Fruit fly (Drosophila melanogaster): ENCODE results near the gene Rbf.

Gene Rbf

DNA sequence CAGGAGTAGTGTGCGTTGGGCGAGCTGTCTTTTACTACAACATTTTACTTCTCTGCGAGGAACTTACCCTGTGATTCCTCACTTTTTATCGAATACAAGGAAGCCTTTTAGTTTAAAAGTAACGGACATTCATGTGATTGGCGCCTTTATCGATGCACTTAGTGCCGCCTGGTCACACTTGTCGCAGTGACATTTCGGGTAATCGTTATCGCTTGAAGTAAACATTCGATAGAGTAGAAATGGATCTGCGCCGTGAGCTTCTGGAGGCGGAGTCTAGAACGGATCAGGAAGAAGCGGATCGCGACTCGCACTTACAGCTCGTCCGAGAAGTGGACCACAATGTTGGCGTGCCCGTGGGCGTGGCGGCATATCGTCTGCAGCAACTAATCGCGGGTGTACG is 8.4 kb downstream of the Rbf start, which contains the start of gene CG16989:
TSS of gene CG16989 (plus strand) at position 225 of the 400 bp plus-strand sequence.
- TF ChIP-seq psq (GFP tag; optimal IDR thresholded peaks at IDR 0.05) (no peak), brk (GFP tag; optimal IDR thresholded peaks at IDR 0.05) (no peak), jim (GFP tag; optimal IDR thresholded peaks at IDR 0.05) (no peak)

DNA sequence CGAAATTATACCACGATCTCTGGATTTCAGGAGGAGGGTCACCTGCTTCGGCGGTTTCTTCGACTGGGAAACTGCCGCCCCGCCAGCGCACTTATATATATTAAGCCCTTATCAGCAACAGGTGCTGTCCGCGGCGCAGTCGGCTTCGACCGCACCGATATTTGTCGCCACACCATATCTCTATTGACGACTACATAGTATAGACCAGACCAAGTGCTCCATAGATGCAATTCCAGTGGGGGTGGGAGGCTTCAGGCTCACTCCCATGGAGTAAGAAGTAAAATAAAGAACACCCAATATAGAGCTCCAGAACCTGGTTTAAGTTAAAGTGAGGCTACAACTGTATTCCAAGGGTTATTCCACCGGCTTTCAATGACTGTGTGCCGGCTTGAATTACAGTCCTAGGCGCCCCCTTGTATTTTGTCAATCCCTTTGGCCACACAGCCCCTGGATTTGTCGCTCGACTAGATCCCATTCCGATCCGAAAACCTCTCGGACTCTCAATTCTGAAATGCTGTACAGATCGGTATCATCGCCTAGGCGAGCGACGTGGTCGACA is 11.2 kb downstream of the Rbf start, which contains the start of gene CG13360:
TSS of gene CG13360 (minus strand) at position 51 of the 559 bp plus-strand sequence.
- TF ChIP-seq h (GFP tag; optimal IDR thresholded peaks at IDR 0.05) (peak; percentile 51), Hnf4 (GFP tag; optimal IDR thresholded peaks at IDR 0.05) (no peak), Sp1 (GFP tag; optimal IDR thresholded peaks at IDR 0.05) (peak; percentile 14), Vsx2 (GFP tag; optimal IDR thresholded peaks at IDR 0.05; ENCODE audit: partially characterized antibody) (no peak), fru (GFP tag; optimal IDR thresholded peaks at IDR 0.05) (peak; percentile 70), rgr (GFP tag; optimal IDR thresholded peaks at IDR 0.05) (peak; percentile 40), usp (GFP tag; optimal IDR thresholded peaks at IDR 0.05) (no peak), woc (GFP tag; optimal IDR thresholded peaks at IDR 0.05) (no peak), br (GFP tag; optimal IDR thresholded peaks at IDR 0.05) (peak; percentile 64), psq (GFP tag; optimal IDR thresholded peaks at IDR 0.05) (peak; percentile 15), N (GFP tag; optimal IDR thresholded peaks at IDR 0.05) (no peak), brk (GFP tag; optimal IDR thresholded peaks at IDR 0.05) (no peak), Mio (GFP tag; optimal IDR thresholded peaks at IDR 0.05) (no peak), Hr83 (GFP tag; optimal IDR thresholded peaks at IDR 0.05; ENCODE audit: poor library complexity, severe bottlenecking) (no peak), ey (GFP tag; optimal IDR thresholded peaks at IDR 0.05) (peak; percentile 56), HLH106 (tag; optimal IDR thresholded peaks at IDR 0.05) (peak; percentile 56), foxo (GFP tag; optimal IDR thresholded peaks at IDR 0.05) (peak in 1 of 2 experiments; percentile 51), jim (GFP tag; optimal IDR thresholded peaks at IDR 0.05) (no peak), lola (GFP tag; optimal IDR thresholded peaks at IDR 0.05) (no peak), CG32264 (GFP tag; optimal IDR thresholded peaks at IDR 0.05) (no peak), tai (GFP tag; optimal IDR thresholded peaks at IDR 0.05) (no peak), Myc (optimal IDR thresholded peaks at IDR 0.05) (no peak), OdsH (GFP tag; optimal IDR thresholded peaks at IDR 0.05) (peak; percentile 44), dmrt93B (GFP tag; optimal IDR thresholded peaks at IDR 0.05) (peak; percentile 7), CrebA (GFP tag; optimal IDR thresholded peaks at IDR 0.05; ENCODE audit: borderline replicate concordance) (no peak), sv (GFP tag; optimal IDR thresholded peaks at IDR 0.05) (no peak)

DNA sequence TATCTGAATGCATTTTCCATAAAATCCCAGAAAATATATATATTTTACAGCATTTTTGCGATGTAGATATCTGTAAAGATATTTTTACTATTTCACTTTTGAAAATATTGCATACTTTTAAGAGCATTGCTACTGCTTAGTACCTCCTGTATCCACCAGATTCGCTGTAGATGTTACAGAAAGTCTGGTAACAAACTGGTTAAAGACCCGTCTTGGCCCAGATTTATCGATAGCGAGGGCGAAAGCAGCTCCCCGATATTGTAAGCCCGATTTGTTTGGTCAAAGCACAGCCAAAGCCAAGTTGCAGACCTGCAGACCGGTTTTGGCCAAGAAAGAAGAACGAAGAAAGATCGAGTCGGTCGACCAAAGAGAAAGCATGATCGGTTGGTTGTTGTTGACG is 16.8 kb downstream of the Rbf start, which contains the start of gene tw:
TSS of gene tw (plus strand) at position 291 of the 400 bp plus-strand sequence.
- TF ChIP-seq Dif (GFP tag; optimal IDR thresholded peaks at IDR 0.05; ENCODE audit: partially characterized antibody) = peak; percentile 31
- no peak for TF ChIP-seq lola (GFP tag; optimal IDR thresholded peaks at IDR 0.05)
- TF ChIP-seq pan (optimal IDR thresholded peaks at IDR 0.05) = no peak
- no peak for TF ChIP-seq dmrt93B (GFP tag; optimal IDR thresholded peaks at IDR 0.05)
- TF ChIP-seq br (GFP tag; optimal IDR thresholded peaks at IDR 0.05) = no peak
- TF ChIP-seq HLH106 (tag; optimal IDR thresholded peaks at IDR 0.05) = no peak
- TF ChIP-seq Sp1 (GFP tag; optimal IDR thresholded peaks at IDR 0.05) = no peak
- no peak for TF ChIP-seq N (GFP tag; optimal IDR thresholded peaks at IDR 0.05)
- no peak for TF ChIP-seq GATAd (GFP tag; optimal IDR thresholded peaks at IDR 0.05)
- TF ChIP-seq usp (GFP tag; optimal IDR thresholded peaks at IDR 0.05) = no peak
- peak; percentile 54 for TF ChIP-seq Myc (optimal IDR thresholded peaks at IDR 0.05)
- peak; percentile 36 for TF ChIP-seq fru (GFP tag; optimal IDR thresholded peaks at IDR 0.05)
- TF ChIP-seq foxo (GFP tag; optimal IDR thresholded peaks at IDR 0.05) = peak in 1 of 2 experiments; percentile 9
- TF ChIP-seq woc (GFP tag; optimal IDR thresholded peaks at IDR 0.05) = no peak
- no peak for TF ChIP-seq dsf (GFP tag; optimal IDR thresholded peaks at IDR 0.05; ENCODE audit: borderline replicate concordance)
- TF ChIP-seq psq (GFP tag; optimal IDR thresholded peaks at IDR 0.05) = peak; percentile 28
- TF ChIP-seq Vsx2 (GFP tag; optimal IDR thresholded peaks at IDR 0.05; ENCODE audit: partially characterized antibody) = no peak
- no peak for TF ChIP-seq dl (GFP tag; optimal IDR thresholded peaks at IDR 0.05; ENCODE audit: insufficient read depth in 1 of 2, partially characterized antibody in 2 of 2)
- TF ChIP-seq CG32264 (GFP tag; optimal IDR thresholded peaks at IDR 0.05) = no peak
- no peak for TF ChIP-seq Abd-B (GFP tag; optimal IDR thresholded peaks at IDR 0.05)
- TF ChIP-seq h (GFP tag; optimal IDR thresholded peaks at IDR 0.05) = no peak
- TF ChIP-seq jim (GFP tag; optimal IDR thresholded peaks at IDR 0.05) = no peak
- no peak for TF ChIP-seq sv (GFP tag; optimal IDR thresholded peaks at IDR 0.05)
- TF ChIP-seq brk (GFP tag; optimal IDR thresholded peaks at IDR 0.05) = no peak
- TF ChIP-seq Hr78 (GFP tag; optimal IDR thresholded peaks at IDR 0.05) = no peak
- TF ChIP-seq Hnf4 (GFP tag; optimal IDR thresholded peaks at IDR 0.05) = no peak
- no peak for TF ChIP-seq Mio (GFP tag; optimal IDR thresholded peaks at IDR 0.05)
- no peak for TF ChIP-seq ey (GFP tag; optimal IDR thresholded peaks at IDR 0.05)
- TF ChIP-seq CG9705 (GFP tag; optimal IDR thresholded peaks at IDR 0.05) = no peak
- no peak for TF ChIP-seq Dfd (GFP tag; optimal IDR thresholded peaks at IDR 0.05)
- no peak for TF ChIP-seq sage (GFP tag; optimal IDR thresholded peaks at IDR 0.05)
- no peak for TF ChIP-seq CrebA (GFP tag; optimal IDR thresholded peaks at IDR 0.05; ENCODE audit: borderline replicate concordance)
- no peak for TF ChIP-seq Jra (GFP tag; optimal IDR thresholded peaks at IDR 0.05)
- no peak for TF ChIP-seq Rel (GFP tag; optimal IDR thresholded peaks at IDR 0.05)
- no peak for TF ChIP-seq Rel (tag; optimal IDR thresholded peaks at IDR 0.05)
- no peak for TF ChIP-seq OdsH (GFP tag; optimal IDR thresholded peaks at IDR 0.05)
- TF ChIP-seq tai (GFP tag; optimal IDR thresholded peaks at IDR 0.05) = no peak
- TF ChIP-seq Hr83 (GFP tag; optimal IDR thresholded peaks at IDR 0.05; ENCODE audit: poor library complexity, severe bottlenecking) = no peak
- no peak for TF ChIP-seq rgr (GFP tag; optimal IDR thresholded peaks at IDR 0.05)
